Fruit fly (Drosophila melanogaster) whole organism, embryonic: Measurements from ENCODE around the gene Srp19.

Experiments
- BEAF-32 ChIP-seq: fragments of 200-800 bp; sonication (Bioruptor generic); optimal IDR thresholded peaks from 3 replicates; lab custom pipeline; 2017; ENCODE audit warnings: missing biosample characterization, missing genetic modification characterization, mild to moderate bottlenecking, moderate library complexity, missing genetic modification reagents
- Blimp-1 ChIP-seq: fragments of 200-800 bp; sonication (Bioruptor generic); optimal IDR thresholded peaks from 3 replicates; lab custom pipeline; 2018; ENCODE audit warnings: missing biosample characterization, missing genetic modification characterization, mild to moderate bottlenecking, moderate library complexity, missing genetic modification reagents
- CG10274 ChIP-seq: fragments of 200-800 bp; sonication (Bioruptor generic); optimal IDR thresholded peaks from 3 replicates; lab custom pipeline; 2017; ENCODE audit warnings: missing biosample characterization, mild to moderate bottlenecking, missing genetic modification characterization
- CG10543 ChIP-seq: fragments of 200-800 bp; sonication (Bioruptor generic); optimal IDR thresholded peaks from 3 replicates; lab custom pipeline; 2017; ENCODE audit warnings: missing biosample characterization, mild to moderate bottlenecking, missing genetic modification characterization, moderate library complexity
- CG11504 ChIP-seq: fragments of 200-800 bp; sonication (Bioruptor generic); optimal IDR thresholded peaks from 3 replicates; lab custom pipeline; 2019; ENCODE audit warnings: missing biosample characterization, mild to moderate bottlenecking, missing genetic modification characterization, moderate library complexity
- CG11723 ChIP-seq: fragments of 200-800 bp; sonication (Bioruptor generic); optimal IDR thresholded peaks from 2 replicates; lab custom pipeline; 2017; ENCODE audit warnings: missing biosample characterization, mild to moderate bottlenecking, missing genetic modification characterization
- CG12104 ChIP-seq: fragments of 200-800 bp; sonication (Bioruptor generic); optimal IDR thresholded peaks from 3 replicates; lab custom pipeline; 2016; ENCODE audit warnings: missing biosample characterization, missing genetic modification characterization
- CG14014 ChIP-seq: fragments of 200-800 bp; sonication (Bioruptor generic); IDR thresholded peaks from 2 replicates; pipeline ENCODE4 v1.3.6; 2022; ENCODE audit warnings: missing biosample characterization, missing genetic modification characterization
- CG14860 ChIP-seq: fragments of 200-800 bp; sonication (Bioruptor generic); IDR thresholded peaks from 3 replicates; pipeline ENCODE4 v1.3.6; 2022; ENCODE audit warnings: missing biosample characterization, missing genetic modification characterization; ENCODE audit not compliant: partially characterized antibody
- CG15696 ChIP-seq: fragments of 200-800 bp; sonication (Bioruptor generic); optimal IDR thresholded peaks from 2 replicates; lab custom pipeline; 2019; ENCODE audit warnings: missing biosample characterization, mild to moderate bottlenecking, missing genetic modification characterization, moderate library complexity
- CG31224 ChIP-seq: fragments of 200-800 bp; sonication (Bioruptor generic); IDR thresholded peaks from 2 replicates; pipeline ENCODE4 v1.3.6; 2022; ENCODE audit warnings: missing biosample characterization, missing genetic modification characterization
- CG31441 ChIP-seq: fragments of 200-800 bp; sonication (Bioruptor generic); IDR thresholded peaks from 2 replicates; pipeline ENCODE4 v1.3.6; 2022; ENCODE audit warnings: missing biosample characterization, missing genetic modification characterization
- CG3838 ChIP-seq: fragments of 200-800 bp; sonication (Bioruptor generic); optimal IDR thresholded peaks from 3 replicates; lab custom pipeline; 2016; ENCODE audit warnings: missing biosample characterization, missing genetic modification characterization
- CG4707 ChIP-seq: fragments of 200-800 bp; sonication (Bioruptor generic); optimal IDR thresholded peaks from 2 replicates; lab custom pipeline; 2018; ENCODE audit warnings: missing biosample characterization, mild to moderate bottlenecking, missing genetic modification characterization, moderate library complexity
- CG5953 ChIP-seq: fragments of 200-800 bp; sonication (Bioruptor generic); IDR thresholded peaks from 2 replicates; pipeline ENCODE4 v1.3.6; 2022; ENCODE audit warnings: missing biosample characterization, missing genetic modification characterization
- CG6654 ChIP-seq: fragments of 200-800 bp; sonication (Bioruptor generic); optimal IDR thresholded peaks from 2 replicates; lab custom pipeline; 2017; ENCODE audit warnings: missing biosample characterization, mild to moderate bottlenecking, missing genetic modification characterization
- CG6683 ChIP-seq: fragments of 200-800 bp; sonication (Bioruptor generic); optimal IDR thresholded peaks from 2 replicates; lab custom pipeline; 2017; ENCODE audit warnings: missing biosample characterization, mild to moderate bottlenecking, missing genetic modification characterization, missing genetic modification reagents
- CG6791 ChIP-seq: fragments of 200-800 bp; sonication (Bioruptor generic); IDR thresholded peaks from 3 replicates; pipeline ENCODE4 v1.3.6; 2022; ENCODE audit warnings: missing biosample characterization, missing genetic modification characterization; ENCODE audit not compliant: partially characterized antibody
- CG7963 ChIP-seq: fragments of 200-800 bp; sonication (Bioruptor generic); IDR thresholded peaks from 3 replicates; pipeline ENCODE4 v1.3.6; 2022; ENCODE audit warnings: missing biosample characterization, missing genetic modification characterization; ENCODE audit not compliant: partially characterized antibody
- CG8388 ChIP-seq: fragments of 200-800 bp; sonication (Bioruptor generic); optimal IDR thresholded peaks from 2 replicates; lab custom pipeline; 2019; ENCODE audit warnings: missing biosample characterization, mild to moderate bottlenecking, missing genetic modification characterization, moderate library complexity
- CG9609 ChIP-seq: fragments of 200-800 bp; sonication (Bioruptor generic); optimal IDR thresholded peaks from 3 replicates; lab custom pipeline; 2016; ENCODE audit warnings: missing biosample characterization, missing genetic modification characterization
- Hr78 ChIP-seq, 2 experiments: fragments of 200-800 bp in 1 of 2; fragments of >200 bp in 1 of 2; sonication (Bioruptor generic) in 1 of 2; optimal IDR thresholded peaks; 2 replicates each; lab custom pipeline; 2017 to 2019; ENCODE audit warnings: missing biosample characterization in 2 of 2, missing genetic modification characterization in 2 of 2, mild to moderate bottlenecking in 1 of 2, moderate library complexity in 1 of 2
- Usf ChIP-seq: fragments of 200-800 bp; sonication (Bioruptor generic); optimal IDR thresholded peaks from 2 replicates; lab custom pipeline; 2017; ENCODE audit warnings: missing genotype, missing biosample characterization, missing genetic modification characterization
- abd-A ChIP-seq: fragments of 200-800 bp; sonication (Bioruptor generic); optimal IDR thresholded peaks from 3 replicates; lab custom pipeline; 2019; ENCODE audit warnings: missing biosample characterization, mild to moderate bottlenecking, missing genetic modification characterization, moderate library complexity
- ash1 ChIP-seq: fragments of 200-800 bp; sonication (Bioruptor generic); optimal IDR thresholded peaks from 2 replicates; lab custom pipeline; 2018; ENCODE audit warnings: missing biosample characterization, mild to moderate bottlenecking, missing genetic modification characterization
- ato ChIP-seq: fragments of 200-800 bp; sonication (Bioruptor generic); IDR thresholded peaks from 2 replicates; pipeline ENCODE4 v1.3.6; 2022; ENCODE audit warnings: missing biosample characterization, missing genetic modification characterization; ENCODE audit not compliant: partially characterized antibody
- bigmax ChIP-seq: fragments of 200-800 bp; sonication (Bioruptor generic); optimal IDR thresholded peaks from 2 replicates; lab custom pipeline; 2018; ENCODE audit warnings: missing biosample characterization, mild to moderate bottlenecking, missing genetic modification characterization
- btn ChIP-seq: fragments of 200-800 bp; sonication (Bioruptor generic); optimal IDR thresholded peaks from 2 replicates; lab custom pipeline; 2016; ENCODE audit warnings: missing biosample characterization, missing genetic modification characterization
- cas ChIP-seq: fragments of 200-800 bp; sonication (Bioruptor generic); IDR thresholded peaks from 2 replicates; pipeline ENCODE4 v1.3.6; 2022; ENCODE audit warnings: missing biosample characterization, missing genetic modification characterization
- croc ChIP-seq: fragments of 200-800 bp; sonication (Bioruptor generic); conservative IDR thresholded peaks from 3 replicates; pipeline ENCODE4 v1.3.6; 2022; ENCODE audit warnings: missing biosample characterization, missing genetic modification characterization
- cwo ChIP-seq: fragments of 200-800 bp; sonication (Bioruptor generic); optimal IDR thresholded peaks from 3 replicates; lab custom pipeline; 2017; ENCODE audit warnings: missing biosample characterization, missing genetic modification characterization, mild to moderate bottlenecking, moderate library complexity, missing genetic modification reagents
- dm ChIP-seq: fragments of 200-800 bp; sonication (Bioruptor generic); optimal IDR thresholded peaks from 3 replicates; lab custom pipeline; 2016; ENCODE audit warnings: missing biosample characterization, missing genetic modification characterization
- dmrt99B ChIP-seq: fragments of 200-800 bp; sonication (Bioruptor generic); optimal IDR thresholded peaks from 2 replicates; lab custom pipeline; 2018; ENCODE audit warnings: missing biosample characterization, mild to moderate bottlenecking, missing genetic modification characterization, moderate library complexity
- fd3F ChIP-seq: fragments of 200-800 bp; sonication (Bioruptor generic); optimal IDR thresholded peaks from 2 replicates; lab custom pipeline; 2018; ENCODE audit warnings: missing biosample characterization, mild to moderate bottlenecking, missing genetic modification characterization, moderate library complexity
- gcm ChIP-seq: fragments of 200-800 bp; sonication (Bioruptor generic); optimal IDR thresholded peaks from 2 replicates; lab custom pipeline; 2019; ENCODE audit warnings: missing biosample characterization, mild to moderate bottlenecking, missing genetic modification characterization, moderate library complexity
- gro ChIP-seq: fragments of 200-800 bp; sonication (Bioruptor generic); optimal IDR thresholded peaks from 2 replicates; lab custom pipeline; 2016; ENCODE audit warnings: missing biosample characterization, missing genetic modification characterization
- jigr1 ChIP-seq: fragments of 200-800 bp; sonication (Bioruptor generic); IDR thresholded peaks from 3 replicates; pipeline ENCODE4 v1.3.6; 2022; ENCODE audit warnings: missing biosample characterization, missing genetic modification characterization
- jumu ChIP-seq: fragments of 200-800 bp; sonication (Bioruptor generic); optimal IDR thresholded peaks from 3 replicates; lab custom pipeline; 2016; ENCODE audit warnings: missing biosample characterization, missing genetic modification characterization
- knrl ChIP-seq: fragments of 200-800 bp; sonication (Bioruptor generic); IDR thresholded peaks from 3 replicates; pipeline ENCODE4 v1.3.6; 2022; ENCODE audit warnings: missing biosample characterization, missing genetic modification characterization; ENCODE audit not compliant: partially characterized antibody
- lola ChIP-seq, 3 experiments: fragments of >200 bp in 2 of 3; fragments of 200-800 bp in 1 of 3; sonication (Bioruptor generic) in 1 of 3; optimal IDR thresholded peaks; 2 replicates each; lab custom pipeline; 2017 to 2019; ENCODE audit warnings: missing biosample characterization in 3 of 3, missing genetic modification characterization in 3 of 3, mild to moderate bottlenecking in 1 of 3, moderate library complexity in 1 of 3
- mam ChIP-seq: fragments of 200-800 bp; sonication (Bioruptor generic); optimal IDR thresholded peaks from 3 replicates; lab custom pipeline; 2016; ENCODE audit warnings: missing biosample characterization, missing genetic modification characterization
- onecut ChIP-seq: fragments of 200-800 bp; sonication (Bioruptor generic); IDR thresholded peaks from 2 replicates; pipeline ENCODE4 v1.3.6; 2022; ENCODE audit warnings: missing biosample characterization, missing genetic modification characterization
- pb ChIP-seq: fragments of 200-800 bp; sonication (Bioruptor generic); optimal IDR thresholded peaks from 3 replicates; lab custom pipeline; 2016; ENCODE audit warnings: missing biosample characterization, missing genetic modification characterization
- ranshi ChIP-seq: fragments of 200-800 bp; sonication (Bioruptor generic); IDR thresholded peaks from 2 replicates; pipeline ENCODE4 v1.3.6; 2022; ENCODE audit warnings: missing biosample characterization, missing genetic modification characterization
- sd ChIP-seq: fragments of 200-800 bp; sonication (Bioruptor generic); optimal IDR thresholded peaks from 3 replicates; lab custom pipeline; 2018; ENCODE audit warnings: missing biosample characterization, mild to moderate bottlenecking, missing genetic modification characterization, moderate library complexity
- sisA ChIP-seq: fragments of 200-800 bp; sonication (Bioruptor generic); IDR thresholded peaks from 2 replicates; pipeline ENCODE4 v1.3.6; 2022; ENCODE audit warnings: missing biosample characterization, missing genetic modification characterization
- slou ChIP-seq: fragments of 200-800 bp; sonication (Bioruptor generic); optimal IDR thresholded peaks from 3 replicates; lab custom pipeline; 2016; ENCODE audit warnings: missing biosample characterization, missing genetic modification characterization
- usp ChIP-seq: fragments of >200 bp; optimal IDR thresholded peaks from 2 replicates; lab custom pipeline; 2017; ENCODE audit warnings: missing biosample characterization, missing genetic modification characterization

The Srp19 gene

DNA sequence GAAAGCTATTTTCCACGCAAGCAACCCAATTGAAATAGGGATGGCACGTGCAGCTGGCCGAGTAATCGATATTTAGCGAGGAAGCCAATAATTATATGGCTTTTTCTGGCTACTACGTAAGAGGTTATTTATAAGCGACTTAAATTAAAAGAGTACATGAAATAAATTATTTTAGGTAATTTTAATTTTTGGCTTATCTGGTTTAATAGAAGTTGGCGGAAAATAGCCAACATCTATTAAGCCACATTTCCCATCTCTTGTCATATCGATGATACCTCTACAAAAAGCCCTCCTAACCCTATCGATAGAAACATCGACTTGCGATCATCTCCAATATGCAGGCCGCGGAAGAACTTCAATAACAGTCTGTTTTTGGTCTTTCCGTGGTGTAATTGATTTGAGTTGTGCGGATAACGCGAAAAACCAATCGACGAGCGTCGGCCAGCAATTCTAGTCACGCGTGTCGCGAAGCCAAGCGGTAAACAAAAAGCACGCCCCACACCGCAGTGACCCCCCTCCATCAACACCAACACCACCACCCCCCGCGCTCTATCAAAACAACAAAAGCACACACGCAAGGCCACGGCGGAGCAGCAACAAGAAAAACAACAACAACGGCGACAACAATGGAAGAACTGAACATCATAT, at the start of gene Srp19, which contains the start of gene qm (continued):
- TF ChIP-seq gcm (GFP tag; lab: Kevin White, UChicago), result peak; percentile 37
- TF ChIP-seq gro (GFP tag; lab: Kevin White, UChicago), result peak; percentile 36
- TF ChIP-seq Blimp-1 (GFP tag; lab: Kevin White, UChicago), result no peak
- TF ChIP-seq jigr1 (GFP tag; lab: Robert Waterston, UW), result no peak
- peak; percentile 37 for TF ChIP-seq CG12104
- no peak for TF ChIP-seq CG3838 (GFP tag; lab: Kevin White, UChicago)
- peak; percentile 27 for TF ChIP-seq dmrt99B (tag; lab: Kevin White, UChicago)
- no peak for TF ChIP-seq CG6683
- peak; percentile 64 for TF ChIP-seq jumu (GFP tag; lab: Kevin White, UChicago)
- peak; percentile 62; the same call in 1 of the 2 replicates for TF ChIP-seq ato (GFP tag; lab: Robert Waterston, UW)
- no peak for TF ChIP-seq CG4707 (GFP tag; lab: Kevin White, UChicago)
- peak; percentile 1 for TF ChIP-seq dm (GFP tag; lab: Kevin White, UChicago)
- TF ChIP-seq CG6791 (GFP tag; lab: Robert Waterston, UW), result peak; percentile 83; the same call in 2 of the 3 replicates
- TF ChIP-seq usp, result no peak
- peak; percentile 18; the same call in 1 of the 2 replicates for TF ChIP-seq ranshi (GFP tag; lab: Robert Waterston, UW)
- no peak for TF ChIP-seq CG6654
- no peak for TF ChIP-seq croc (GFP tag; lab: Robert Waterston, UW)
- peak; percentile 92 for TF ChIP-seq knrl (GFP tag; lab: Robert Waterston, UW)
- peak; percentile 70 for TF ChIP-seq mam
- no peak for TF ChIP-seq fd3F (GFP tag; lab: Kevin White, UChicago)
- peak; percentile 69 for TF ChIP-seq CG10543 (GFP tag; lab: Kevin White, UChicago)
- TF ChIP-seq abd-A (tag; lab: Kevin White, UChicago), result no peak
- peak in 1 of 3 experiments; percentile 13 for TF ChIP-seq lola (GFP tag; optimal IDR thresholded peaks at IDR 0.05; lab: Kevin White, UChicago)
- peak; percentile 36 for TF ChIP-seq cwo (GFP tag; lab: Kevin White, UChicago)
- peak; percentile 50; the same call in 1 of the 2 replicates for TF ChIP-seq CG31441 (GFP tag; lab: Robert Waterston, UW)
- no peak for TF ChIP-seq bigmax (GFP tag; lab: Kevin White, UChicago)
- TF ChIP-seq Usf, result no peak
- TF ChIP-seq CG14014 (GFP tag; lab: Robert Waterston, UW), result peak; percentile 45
- TF ChIP-seq CG31224, result no peak
- no peak for TF ChIP-seq btn (GFP tag; lab: Kevin White, UChicago)
- no peak; the same call in 2 of the 3 replicates for TF ChIP-seq CG7963 (GFP tag; lab: Robert Waterston, UW)
- peak; percentile 33 for TF ChIP-seq sd (tag; lab: Kevin White, UChicago)
- no peak for TF ChIP-seq CG10274
- TF ChIP-seq slou (GFP tag; lab: Kevin White, UChicago), result peak; percentile 8
- TF ChIP-seq CG8388 (GFP tag; lab: Kevin White, UChicago), result no peak
- peak; percentile 44; the same call in 1 of the 2 replicates for TF ChIP-seq onecut (GFP tag; lab: Robert Waterston, UW)
- peak; percentile 95 for TF ChIP-seq BEAF-32 (GFP tag; lab: Kevin White, UChicago)
- peak; percentile 46; the same call in 1 of the 2 replicates for TF ChIP-seq sisA
- TF ChIP-seq CG9609 (GFP tag; lab: Kevin White, UChicago), result no peak
- no peak for TF ChIP-seq ash1
- no peak for TF ChIP-seq CG5953 (GFP tag; lab: Robert Waterston, UW)
- no peak for TF ChIP-seq CG11723 (GFP tag; lab: Kevin White, UChicago)
- TF ChIP-seq Hr78 (GFP tag; optimal IDR thresholded peaks at IDR 0.05; lab: Kevin White, UChicago), result peak in 1 of 2 experiments; percentile 96
- TF ChIP-seq CG14860 (GFP tag; lab: Robert Waterston, UW), result peak; percentile 77; the same call in 2 of the 3 replicates
- TF ChIP-seq pb (GFP tag; lab: Kevin White, UChicago), result no peak
- peak; percentile 14; the same call in 1 of the 2 replicates for TF ChIP-seq cas (GFP tag; lab: Robert Waterston, UW)
- no peak for TF ChIP-seq CG11504 (tag; lab: Kevin White, UChicago)
- TF ChIP-seq CG15696 (tag; lab: Kevin White, UChicago), result peak; percentile 53
